Fruit fly (Drosophila melanogaster) whole organism, embryonic: ENCODE data around the gene Awh.
A peak's percentile ranks its signal among the peaks of the same experiment; 100 is the strongest.

Source experiments
- ATbp ChIP-seq: fragments of 200-800 bp; sonication (Bioruptor generic); optimal IDR thresholded peaks from 2 replicates; lab custom pipeline; 2017; ENCODE audit warnings: missing biosample characterization, mild to moderate bottlenecking, missing genetic modification characterization, missing genetic modification reagents
- Adf1 ChIP-seq: fragments of 200-800 bp; sonication (Bioruptor generic); IDR thresholded peaks from 2 replicates; pipeline ENCODE4 v1.3.6; 2022; ENCODE audit warnings: missing biosample characterization, missing genetic modification characterization
- C15 ChIP-seq: fragments of 200-800 bp; sonication (Bioruptor generic); IDR thresholded peaks from 3 replicates; pipeline ENCODE4 v1.3.6; 2022; ENCODE audit warnings: missing biosample characterization, missing genetic modification characterization
- CG12155 ChIP-seq: fragments of 200-800 bp; sonication (Bioruptor generic); optimal IDR thresholded peaks from 3 replicates; lab custom pipeline; 2016; ENCODE audit warnings: missing biosample characterization, missing genetic modification characterization
- CG12236 ChIP-seq: fragments of 200-800 bp; sonication (Bioruptor generic); optimal IDR thresholded peaks from 2 replicates; lab custom pipeline; 2016; ENCODE audit warnings: missing biosample characterization, missing genetic modification characterization
- CG13296 ChIP-seq: fragments of 200-800 bp; sonication (Bioruptor generic); optimal IDR thresholded peaks from 3 replicates; lab custom pipeline; 2018; ENCODE audit warnings: missing biosample characterization, mild to moderate bottlenecking, missing genetic modification characterization
- CG14050 ChIP-seq: fragments of 200-800 bp; sonication (Bioruptor generic); IDR thresholded peaks from 3 replicates; pipeline ENCODE4 v1.3.6; 2022; ENCODE audit warnings: missing biosample characterization, missing genetic modification characterization
- CG15479 ChIP-seq: fragments of 200-800 bp; sonication (Bioruptor generic); optimal IDR thresholded peaks from 3 replicates; lab custom pipeline; 2019; ENCODE audit warnings: missing biosample characterization, mild to moderate bottlenecking, missing genetic modification characterization, moderate library complexity
- CG1603 ChIP-seq: fragments of 200-800 bp; sonication (Bioruptor generic); optimal IDR thresholded peaks from 2 replicates; lab custom pipeline; 2019; ENCODE audit warnings: missing biosample characterization, mild to moderate bottlenecking, missing genetic modification characterization, moderate library complexity
- CG1647 ChIP-seq: fragments of 200-800 bp; sonication (Bioruptor generic); optimal IDR thresholded peaks from 3 replicates; lab custom pipeline; 2016; ENCODE audit warnings: missing biosample characterization, missing genetic modification characterization
- CG16813 ChIP-seq: fragments of 200-800 bp; sonication (Bioruptor generic); IDR thresholded peaks from 3 replicates; pipeline ENCODE4 v1.3.6; 2022; ENCODE audit warnings: missing biosample characterization, missing genetic modification characterization; ENCODE audit not compliant: partially characterized antibody
- CG2116 ChIP-seq: fragments of 200-800 bp; sonication (Bioruptor generic); optimal IDR thresholded peaks from 3 replicates; lab custom pipeline; 2018; ENCODE audit warnings: missing biosample characterization, mild to moderate bottlenecking, missing genetic modification characterization
- CG2199 ChIP-seq: fragments of 200-800 bp; sonication (Bioruptor generic); IDR thresholded peaks from 3 replicates; pipeline ENCODE4 v1.3.6; 2022; ENCODE audit warnings: missing biosample characterization, missing genetic modification characterization
- CG30403 ChIP-seq: fragments of 200-800 bp; sonication (Bioruptor generic); optimal IDR thresholded peaks from 3 replicates; lab custom pipeline; 2016; ENCODE audit warnings: missing biosample characterization, missing genetic modification characterization
- CG4820 ChIP-seq: fragments of 200-800 bp; sonication (Bioruptor generic); optimal IDR thresholded peaks from 3 replicates; lab custom pipeline; 2016; ENCODE audit warnings: missing biosample characterization, missing genetic modification characterization
- CG6654 ChIP-seq: fragments of 200-800 bp; sonication (Bioruptor generic); optimal IDR thresholded peaks from 2 replicates; lab custom pipeline; 2017; ENCODE audit warnings: missing biosample characterization, mild to moderate bottlenecking, missing genetic modification characterization
- CG6765 ChIP-seq: fragments of 200-800 bp; sonication (Bioruptor generic); optimal IDR thresholded peaks from 3 replicates; lab custom pipeline; 2017; ENCODE audit warnings: missing biosample characterization, mild to moderate bottlenecking, missing genetic modification characterization
- CG6791 ChIP-seq: fragments of 200-800 bp; sonication (Bioruptor generic); IDR thresholded peaks from 3 replicates; pipeline ENCODE4 v1.3.6; 2022; ENCODE audit warnings: missing biosample characterization, missing genetic modification characterization; ENCODE audit not compliant: partially characterized antibody
- CG6854 ChIP-seq: fragments of 200-800 bp; sonication (Bioruptor generic); optimal IDR thresholded peaks from 3 replicates; lab custom pipeline; 2017; ENCODE audit warnings: missing biosample characterization, mild to moderate bottlenecking, missing genetic modification characterization
- CG8765 ChIP-seq: fragments of 200-800 bp; sonication (Bioruptor generic); IDR thresholded peaks from 2 replicates; pipeline ENCODE4 v1.3.6; 2022; ENCODE audit warnings: missing biosample characterization, missing genetic modification characterization
- CG8944 ChIP-seq: fragments of 200-800 bp; sonication (Bioruptor generic); optimal IDR thresholded peaks from 3 replicates; lab custom pipeline; 2016; ENCODE audit warnings: missing biosample characterization, missing genetic modification characterization
- CG9609 ChIP-seq: fragments of 200-800 bp; sonication (Bioruptor generic); optimal IDR thresholded peaks from 3 replicates; lab custom pipeline; 2016; ENCODE audit warnings: missing biosample characterization, missing genetic modification characterization
- CG9817 ChIP-seq: fragments of 200-800 bp; sonication (Bioruptor generic); optimal IDR thresholded peaks from 2 replicates; lab custom pipeline; 2018; ENCODE audit warnings: missing biosample characterization, mild to moderate bottlenecking, missing genetic modification characterization, moderate library complexity
- Camta ChIP-seq: fragments of 200-800 bp; sonication (Bioruptor generic); optimal IDR thresholded peaks from 2 replicates; lab custom pipeline; 2016; ENCODE audit warnings: missing biosample characterization, missing genetic modification characterization
- CkIIα-i1 ChIP-seq: fragments of 200-800 bp; sonication (Bioruptor generic); IDR thresholded peaks from 2 replicates; pipeline ENCODE4 v1.3.6; 2022; ENCODE audit warnings: missing biosample characterization, missing genetic modification characterization
- Dek ChIP-seq: fragments of 200-800 bp; sonication (Bioruptor generic); optimal IDR thresholded peaks from 3 replicates; lab custom pipeline; 2019; ENCODE audit warnings: missing biosample characterization, mild to moderate bottlenecking, missing genetic modification characterization, moderate library complexity
- Dip3 ChIP-seq: fragments of 200-800 bp; sonication (Bioruptor generic); optimal IDR thresholded peaks from 3 replicates; lab custom pipeline; 2016; ENCODE audit warnings: missing biosample characterization, missing genetic modification characterization
- Doc2 ChIP-seq: fragments of 200-800 bp; sonication (Bioruptor generic); IDR thresholded peaks from 2 replicates; pipeline ENCODE4 v1.3.6; 2022; ENCODE audit warnings: missing biosample characterization, missing genetic modification characterization
- Kr ChIP-seq: fragments of 200-800 bp; sonication (Bioruptor generic); optimal IDR thresholded peaks from 2 replicates; lab custom pipeline; 2017; ENCODE audit warnings: missing biosample characterization, mild to moderate bottlenecking, missing genetic modification characterization
- Lpt ChIP-seq: fragments of >200 bp; optimal IDR thresholded peaks from 2 replicates; lab custom pipeline; 2018; ENCODE audit warnings: missing biosample characterization, missing genetic modification characterization
- Mes4 ChIP-seq: fragments of 200-800 bp; sonication (Bioruptor generic); optimal IDR thresholded peaks from 2 replicates; lab custom pipeline; 2016; ENCODE audit warnings: missing biosample characterization, missing genetic modification characterization
- Scr ChIP-seq: fragments of 200-800 bp; sonication (Bioruptor generic); IDR thresholded peaks from 2 replicates; pipeline ENCODE4 v1.3.6; 2022; ENCODE audit warnings: missing biosample characterization, missing genetic modification characterization; ENCODE audit not compliant: partially characterized antibody
- Spps ChIP-seq: fragments of 200-800 bp; sonication (Bioruptor generic); optimal IDR thresholded peaks from 2 replicates; lab custom pipeline; 2018; ENCODE audit warnings: missing biosample characterization, mild to moderate bottlenecking, missing genetic modification characterization
- Ssrp ChIP-seq: fragments of 200-800 bp; sonication (Bioruptor generic); optimal IDR thresholded peaks from 2 replicates; lab custom pipeline; 2018; ENCODE audit warnings: missing biosample characterization, mild to moderate bottlenecking, missing genetic modification characterization, moderate library complexity
- bigmax ChIP-seq: fragments of 200-800 bp; sonication (Bioruptor generic); optimal IDR thresholded peaks from 2 replicates; lab custom pipeline; 2018; ENCODE audit warnings: missing biosample characterization, mild to moderate bottlenecking, missing genetic modification characterization
- crc ChIP-seq: fragments of 200-800 bp; sonication (Bioruptor generic); optimal IDR thresholded peaks from 2 replicates; lab custom pipeline; 2016; ENCODE audit warnings: missing biosample characterization, missing genetic modification characterization
- emc ChIP-seq: fragments of 200-800 bp; sonication (Bioruptor generic); optimal IDR thresholded peaks from 2 replicates; lab custom pipeline; 2016; ENCODE audit warnings: missing biosample characterization, missing genetic modification characterization
- gce ChIP-seq: fragments of 200-800 bp; sonication (Bioruptor generic); IDR thresholded peaks from 3 replicates; pipeline ENCODE4 v1.3.6; 2022; ENCODE audit warnings: missing biosample characterization, missing genetic modification characterization
- gfzf ChIP-seq: fragments of 200-800 bp; sonication (Bioruptor generic); optimal IDR thresholded peaks from 2 replicates; lab custom pipeline; 2016; ENCODE audit warnings: missing biosample characterization, mild to moderate bottlenecking, missing genetic modification characterization, moderate library complexity
- grn ChIP-seq: fragments of 200-800 bp; sonication (Bioruptor generic); optimal IDR thresholded peaks from 3 replicates; lab custom pipeline; 2017; ENCODE audit warnings: missing biosample characterization, missing genetic modification characterization
- hb ChIP-seq: fragments of 200-800 bp; sonication (Bioruptor generic); IDR thresholded peaks from 3 replicates; pipeline ENCODE4 v1.3.6; 2022; ENCODE audit warnings: missing biosample characterization, missing genetic modification characterization; ENCODE audit not compliant: partially characterized antibody
- kni ChIP-seq: fragments of 200-800 bp; sonication (Bioruptor generic); optimal IDR thresholded peaks from 3 replicates; lab custom pipeline; 2017; ENCODE audit warnings: mild to moderate bottlenecking, missing biosample characterization, missing genetic modification reagents, missing genetic modification characterization
- maf-S ChIP-seq: fragments of 200-800 bp; sonication (Bioruptor generic); optimal IDR thresholded peaks from 2 replicates; lab custom pipeline; 2016; ENCODE audit warnings: missing biosample characterization, missing genetic modification characterization
- p53 ChIP-seq: fragments of 200-800 bp; sonication (Bioruptor generic); optimal IDR thresholded peaks from 2 replicates; lab custom pipeline; 2016; ENCODE audit warnings: missing biosample characterization, missing genetic modification characterization
- pho ChIP-seq: fragments of 200-800 bp; sonication (Bioruptor generic); optimal IDR thresholded peaks from 2 replicates; lab custom pipeline; 2016; ENCODE audit warnings: missing biosample characterization, missing genetic modification characterization
- pum ChIP-seq: fragments of 200-800 bp; sonication (Bioruptor generic); optimal IDR thresholded peaks from 2 replicates; lab custom pipeline; 2016; ENCODE audit warnings: missing biosample characterization, missing genetic modification characterization
- slbo ChIP-seq: fragments of 200-800 bp; sonication (Bioruptor generic); IDR thresholded peaks from 2 replicates; pipeline ENCODE4 v1.3.6; 2022; ENCODE audit warnings: missing biosample characterization, missing genetic modification characterization
- sug ChIP-seq: fragments of 200-800 bp; optimal IDR thresholded peaks from 2 replicates; lab custom pipeline; 2019; ENCODE audit warnings: missing biosample characterization, mild to moderate bottlenecking, missing genetic modification characterization, moderate library complexity
- tup ChIP-seq: fragments of 200-800 bp; sonication (Bioruptor generic); optimal IDR thresholded peaks from 2 replicates; lab custom pipeline; 2016; ENCODE audit warnings: missing biosample characterization, mild to moderate bottlenecking, missing genetic modification characterization, moderate library complexity
- wek ChIP-seq: fragments of 200-800 bp; sonication (Bioruptor generic); optimal IDR thresholded peaks from 3 replicates; lab custom pipeline; 2018; ENCODE audit warnings: missing biosample characterization, mild to moderate bottlenecking, missing genetic modification characterization, moderate library complexity
- z ChIP-seq: fragments of 200-800 bp; sonication (Bioruptor generic); IDR thresholded peaks from 3 replicates; pipeline ENCODE4 v1.3.6; 2022; ENCODE audit warnings: missing biosample characterization, missing genetic modification characterization

The Awh gene

dm6 chr3L:3806330-3806729 is 39.7 kb upstream of the Awh start, which contains the start of the genes CG32264, ntc and IntS10 (continued):
- TF ChIP-seq CG12155 (GFP tag; lab: Kevin White, UChicago) (peak; percentile 76), pum (GFP tag; lab: Kevin White, UChicago) (peak; percentile 61), CG1603 (peak; percentile 36), Scr (GFP tag; lab: Robert Waterston, UW) (peak; percentile 63), Doc2 (GFP tag; lab: Robert Waterston, UW) (no peak), CG6654 (GFP tag; lab: Kevin White, UChicago) (no peak), gce (GFP tag; lab: Robert Waterston, UW) (no peak), kni (GFP tag; lab: Kevin White, UChicago) (no peak), CG2116 (peak; percentile 87), Camta (GFP tag; lab: Kevin White, UChicago) (peak; percentile 58), Adf1 (GFP tag; lab: Robert Waterston, UW) (peak; percentile 25; the same call in 1 of the 2 replicates), CG2199 (GFP tag; lab: Robert Waterston, UW) (no peak), hb (GFP tag; lab: Robert Waterston, UW) (peak; percentile 50; the same call in 1 of the 3 replicates), Dek (tag; lab: Kevin White, UChicago) (peak; percentile 66), CG15479 (no peak), tup (GFP tag; lab: Kevin White, UChicago) (peak; percentile 32), CG4820 (peak; percentile 49), CG6765 (no peak), CG9609 (GFP tag; lab: Kevin White, UChicago) (peak; percentile 79), CG1647 (GFP tag; lab: Kevin White, UChicago) (peak; percentile 72), CG8944 (GFP tag; lab: Kevin White, UChicago) (peak; percentile 79), z (GFP tag; lab: Robert Waterston, UW) (no peak), bigmax (no peak), p53 (peak; percentile 19), C15 (GFP tag; lab: Robert Waterston, UW) (no peak), crc (peak; percentile 68), ATbp (GFP tag; lab: Kevin White, UChicago) (no peak), Spps (tag; lab: Kevin White, UChicago) (no peak), CG13296 (GFP tag; lab: Kevin White, UChicago) (peak; percentile 67), wek (GFP tag; lab: Kevin White, UChicago) (no peak), CG16813 (GFP tag; lab: Robert Waterston, UW) (peak; percentile 42; the same call in 2 of the 3 replicates), Kr (GFP tag; lab: Kevin White, UChicago) (no peak), Ssrp (peak; percentile 63), CG6854 (GFP tag; lab: Kevin White, UChicago) (no peak), Dip3 (GFP tag; lab: Kevin White, UChicago) (peak; percentile 79), grn (GFP tag; lab: Kevin White, UChicago) (no peak), CG12236 (peak; percentile 17), Mes4 (GFP tag; lab: Kevin White, UChicago) (peak; percentile 49), gfzf (GFP tag; lab: Kevin White, UChicago) (peak; percentile 22), CG14050 (peak; percentile 29; the same call in 1 of the 3 replicates), CG8765 (GFP tag; lab: Robert Waterston, UW) (no peak), CkIIα-i1 (no peak), Lpt (GFP tag; lab: Kevin White, UChicago) (no peak), maf-S (GFP tag; lab: Kevin White, UChicago) (peak; percentile 79), CG9817 (tag; lab: Kevin White, UChicago) (peak; percentile 83), sug (tag; lab: Kevin White, UChicago) (peak; percentile 84), pho (GFP tag; lab: Kevin White, UChicago) (peak; percentile 87), emc (GFP tag; lab: Kevin White, UChicago) (peak; percentile 50), slbo (GFP tag; lab: Robert Waterston, UW) (peak; percentile 72), CG30403 (GFP tag; lab: Kevin White, UChicago) (peak; percentile 86), CG6791 (GFP tag; lab: Robert Waterston, UW) (no peak)
